Fruit fly (Drosophila melanogaster): ENCODE data around the gene CG7102.

Gene CG7102

dm6 chr2L:7925389-7925788 is 38.1 kb upstream of the CG7102 start:
- TF ChIP-seq Jra (GFP tag; optimal IDR thresholded peaks at IDR 0.05) (peak; percentile 56), Vsx2 (GFP tag; optimal IDR thresholded peaks at IDR 0.05; ENCODE audit: partially characterized antibody) (no peak), Myc (optimal IDR thresholded peaks at IDR 0.05) (no peak), brk (GFP tag; optimal IDR thresholded peaks at IDR 0.05) (peak; percentile 82), psq (GFP tag; optimal IDR thresholded peaks at IDR 0.05) (peak; percentile 89), sage (GFP tag; optimal IDR thresholded peaks at IDR 0.05) (peak; percentile 79), GATAd (GFP tag; optimal IDR thresholded peaks at IDR 0.05) (no peak), Mio (GFP tag; optimal IDR thresholded peaks at IDR 0.05) (peak; percentile 6), Hr78 (GFP tag; optimal IDR thresholded peaks at IDR 0.05) (no peak), h (GFP tag; optimal IDR thresholded peaks at IDR 0.05) (peak; percentile 95), Dif (GFP tag; optimal IDR thresholded peaks at IDR 0.05; ENCODE audit: partially characterized antibody) (no peak), Hr83 (GFP tag; optimal IDR thresholded peaks at IDR 0.05; ENCODE audit: poor library complexity, severe bottlenecking) (no peak), usp (GFP tag; optimal IDR thresholded peaks at IDR 0.05) (no peak), CrebA (GFP tag; optimal IDR thresholded peaks at IDR 0.05; ENCODE audit: borderline replicate concordance) (peak; percentile 54), HLH106 (tag; optimal IDR thresholded peaks at IDR 0.05) (peak; percentile 90), rgr (GFP tag; optimal IDR thresholded peaks at IDR 0.05) (peak; percentile 87), Abd-B (GFP tag; optimal IDR thresholded peaks at IDR 0.05) (no peak), CG9705 (GFP tag; optimal IDR thresholded peaks at IDR 0.05) (peak; percentile 78), N (GFP tag; optimal IDR thresholded peaks at IDR 0.05) (no peak), dsf (GFP tag; optimal IDR thresholded peaks at IDR 0.05; ENCODE audit: borderline replicate concordance) (peak; percentile 62), br (GFP tag; optimal IDR thresholded peaks at IDR 0.05) (peak; percentile 90), Hnf4 (GFP tag; optimal IDR thresholded peaks at IDR 0.05) (peak; percentile 91), dl (GFP tag; optimal IDR thresholded peaks at IDR 0.05; ENCODE audit: insufficient read depth in 1 of 2, partially characterized antibody in 2 of 2) (no peak), Rel (GFP tag; optimal IDR thresholded peaks at IDR 0.05) (peak; percentile 78), Rel (tag; optimal IDR thresholded peaks at IDR 0.05) (peak; percentile 62), OdsH (GFP tag; optimal IDR thresholded peaks at IDR 0.05) (peak; percentile 86), Dfd (GFP tag; optimal IDR thresholded peaks at IDR 0.05) (no peak), ey (GFP tag; optimal IDR thresholded peaks at IDR 0.05) (peak; percentile 91), woc (GFP tag; optimal IDR thresholded peaks at IDR 0.05) (peak; percentile 83), fru (GFP tag; optimal IDR thresholded peaks at IDR 0.05) (peak; percentile 91), sv (GFP tag; optimal IDR thresholded peaks at IDR 0.05) (peak; percentile 76), pan (optimal IDR thresholded peaks at IDR 0.05) (no peak), jim (GFP tag; optimal IDR thresholded peaks at IDR 0.05) (no peak), foxo (GFP tag; optimal IDR thresholded peaks at IDR 0.05) (peak; percentile 74 to 83), dmrt93B (GFP tag; optimal IDR thresholded peaks at IDR 0.05) (peak; percentile 82), CG32264 (GFP tag; optimal IDR thresholded peaks at IDR 0.05) (peak; percentile 69), tai (GFP tag; optimal IDR thresholded peaks at IDR 0.05) (peak; percentile 78), lola (GFP tag; optimal IDR thresholded peaks at IDR 0.05) (no peak), Sp1 (GFP tag; optimal IDR thresholded peaks at IDR 0.05) (peak; percentile 88)

dm6 chr2L:7923636-7924301 is 36.5 kb upstream of the CG7102 start:
- TF ChIP-seq Jra (GFP tag; optimal IDR thresholded peaks at IDR 0.05): no peak
- TF ChIP-seq Dfd (GFP tag; optimal IDR thresholded peaks at IDR 0.05): peak; percentile 94
- TF ChIP-seq brk (GFP tag; optimal IDR thresholded peaks at IDR 0.05): no peak
- TF ChIP-seq pan (optimal IDR thresholded peaks at IDR 0.05): no peak
- TF ChIP-seq usp (GFP tag; optimal IDR thresholded peaks at IDR 0.05): no peak
- TF ChIP-seq tai (GFP tag; optimal IDR thresholded peaks at IDR 0.05): no peak
- no peak for TF ChIP-seq h (GFP tag; optimal IDR thresholded peaks at IDR 0.05)

dm6 chr2L:7922088-7922487 is 34.8 kb upstream of the CG7102 start:
- TF ChIP-seq rgr (GFP tag; optimal IDR thresholded peaks at IDR 0.05) (no peak), CG32264 (GFP tag; optimal IDR thresholded peaks at IDR 0.05) (no peak), Rel (GFP tag; optimal IDR thresholded peaks at IDR 0.05) (no peak), Rel (tag; optimal IDR thresholded peaks at IDR 0.05) (no peak), Hnf4 (GFP tag; optimal IDR thresholded peaks at IDR 0.05) (no peak), ey (GFP tag; optimal IDR thresholded peaks at IDR 0.05) (no peak), dl (GFP tag; optimal IDR thresholded peaks at IDR 0.05; ENCODE audit: insufficient read depth in 1 of 2, partially characterized antibody in 2 of 2) (no peak), sv (GFP tag; optimal IDR thresholded peaks at IDR 0.05) (no peak), sage (GFP tag; optimal IDR thresholded peaks at IDR 0.05) (no peak), Myc (optimal IDR thresholded peaks at IDR 0.05) (no peak), dsf (GFP tag; optimal IDR thresholded peaks at IDR 0.05; ENCODE audit: borderline replicate concordance) (no peak)

Measured in whole organism, wandering third instar larva.